Worm (Caenorhabditis elegans): ENCODE measurements around the gene sre-16.

The sre-16 gene

DNA sequence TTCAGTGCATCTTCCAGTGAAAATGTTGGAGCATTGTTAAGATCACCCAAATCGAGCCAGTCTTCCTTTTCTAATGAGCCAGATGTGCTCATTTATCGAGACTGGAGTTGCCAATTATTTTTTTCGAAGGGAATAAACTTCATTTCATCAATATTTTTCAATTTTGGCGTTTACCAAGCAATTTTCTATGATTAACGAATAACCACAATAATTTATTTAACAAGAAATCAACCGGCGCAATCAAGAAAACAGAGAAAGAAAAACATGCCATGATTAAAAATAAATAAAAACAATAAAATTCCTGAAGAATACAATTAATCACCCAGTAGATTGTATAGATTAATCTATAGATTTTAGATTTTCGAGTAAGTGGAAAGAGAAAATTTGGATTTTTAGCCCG, 40.0 kb upstream of the sre-16 start, which contains the start of gene vps-8:
Gene vps-8, minus strand, starts transcription at position 101 of the 400 bp plus-strand sequence.
- TF ChIP-seq elt-3 (tag; optimal IDR thresholded peaks at IDR 0.05) (no peak), lin-39 (tag; optimal IDR thresholded peaks at IDR 0.05) (no peak), nhr-6 (tag; optimal IDR thresholded peaks at IDR 0.05) (no peak), alr-1 (tag; optimal IDR thresholded peaks at IDR 0.05) (no peak), ztf-11 (tag; optimal IDR thresholded peaks at IDR 0.05) (no peak), mbf-1 (tag; optimal IDR thresholded peaks at IDR 0.05) (no peak), gmeb-1 (tag; optimal IDR thresholded peaks at IDR 0.05) (no peak), sma-9 (GFP tag; optimal IDR thresholded peaks at IDR 0.05) (no peak), sma-9 (tag; optimal IDR thresholded peaks at IDR 0.05) (no peak), zag-1 (tag; optimal IDR thresholded peaks at IDR 0.05) (no peak)

DNA sequence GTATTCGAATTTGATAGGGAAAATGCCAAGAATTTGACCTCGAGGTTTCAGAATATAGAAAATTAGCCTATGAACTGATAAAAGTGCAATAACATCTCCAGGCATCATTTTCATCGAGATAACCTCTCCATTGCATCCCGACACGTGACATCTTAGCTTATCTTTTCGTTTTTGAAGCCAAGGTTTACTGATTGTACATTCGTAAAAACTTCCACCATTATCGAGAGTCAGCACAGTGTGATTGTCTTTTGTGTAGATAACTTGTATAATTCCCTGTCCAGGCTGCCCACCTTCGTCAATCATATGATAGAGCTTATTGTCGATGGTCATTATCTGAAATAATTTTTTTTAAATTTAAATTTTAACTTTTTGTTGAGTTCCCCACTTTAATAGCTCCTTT, 38.5 kb upstream of the sre-16 start:
- TF ChIP-seq nhr-129 (tag; optimal IDR thresholded peaks at IDR 0.05), result peak; percentile 22
- TF ChIP-seq ceh-82 (tag; optimal IDR thresholded peaks at IDR 0.05), result no peak
- TF ChIP-seq gmeb-1 (tag; optimal IDR thresholded peaks at IDR 0.05), result peak; percentile 5
- TF ChIP-seq nhr-21 (tag; optimal IDR thresholded peaks at IDR 0.05), result no peak
- TF ChIP-seq F13H6.1 (tag; optimal IDR thresholded peaks at IDR 0.05), result no peak

ce11 chrIV:12270392-12270791, 34.5 kb upstream of the sre-16 start, which contains the start of gene C42C1.3:
C42C1.3 (minus strand) TSS chrIV:12270492.
- no peak for TF ChIP-seq lin-13 (GFP tag; optimal IDR thresholded peaks at IDR 0.05)
- no peak for TF ChIP-seq egl-27 (tag; optimal IDR thresholded peaks at IDR 0.05)
- TF ChIP-seq elt-3 (tag; optimal IDR thresholded peaks at IDR 0.05), result no peak

ce11 chrIV:12268272-12269045, 32.5 kb upstream of the sre-16 start, which contains the start of the genes ppm-1.H and rpl-34:
ppm-1.H (minus strand) TSS chrIV:12268322.
rpl-34 (plus strand) TSS chrIV:12268995.
- no peak for TF ChIP-seq mdl-1 (tag; optimal IDR thresholded peaks at IDR 0.05)
- TF ChIP-seq C34F6.9 (tag; optimal IDR thresholded peaks at IDR 0.05), result peak; percentile 74
- TF ChIP-seq blmp-1 (tag; optimal IDR thresholded peaks at IDR 0.05; ENCODE audit: insufficient read depth), result no peak
- TF ChIP-seq elt-1 (tag; optimal IDR thresholded peaks at IDR 0.05), result no peak
- no peak for TF ChIP-seq nhr-12 (tag; optimal IDR thresholded peaks at IDR 0.05)
- TF ChIP-seq egl-27 (tag; optimal IDR thresholded peaks at IDR 0.05), result peak; percentile 10
- no peak for TF ChIP-seq nhr-237 (tag; optimal IDR thresholded peaks at IDR 0.05)
- TF ChIP-seq ztf-4 (tag; optimal IDR thresholded peaks at IDR 0.05), result peak; percentile 17
- TF ChIP-seq nhr-77 (tag; optimal IDR thresholded peaks at IDR 0.05), result no peak
- TF ChIP-seq ZK546.5 (tag; optimal IDR thresholded peaks at IDR 0.05), result no peak
- TF ChIP-seq unc-39 (tag; optimal IDR thresholded peaks at IDR 0.05), result no peak
- TF ChIP-seq fos-1 (tag; optimal IDR thresholded peaks at IDR 0.05), result peak; percentile 43
- TF ChIP-seq lin-11 (tag; optimal IDR thresholded peaks at IDR 0.05), result peak; percentile 59
- no peak for TF ChIP-seq ceh-16 (tag; optimal IDR thresholded peaks at IDR 0.05)
- no peak for TF ChIP-seq lin-39 (tag; optimal IDR thresholded peaks at IDR 0.05)
- TF ChIP-seq alr-1 (tag; optimal IDR thresholded peaks at IDR 0.05), result no peak
- no peak for TF ChIP-seq unc-62 (GFP tag; optimal IDR thresholded peaks at IDR 0.05)
- TF ChIP-seq crh-2 (tag; optimal IDR thresholded peaks at IDR 0.05), result peak; percentile 74
- TF ChIP-seq nhr-11 (tag; optimal IDR thresholded peaks at IDR 0.05), result no peak
- TF ChIP-seq snpc-4 (tag; optimal IDR thresholded peaks at IDR 0.05), result peak; percentile 40
- TF ChIP-seq nhr-21 (tag; optimal IDR thresholded peaks at IDR 0.05), result peak; percentile 22
- no peak for TF ChIP-seq mab-5 (tag; optimal IDR thresholded peaks at IDR 0.05)
- no peak for TF ChIP-seq nhr-10 (tag; optimal IDR thresholded peaks at IDR 0.05)
- no peak for TF ChIP-seq peb-1 (tag; optimal IDR thresholded peaks at IDR 0.05)
- no peak for TF ChIP-seq dmd-4 (tag; optimal IDR thresholded peaks at IDR 0.05)
- TF ChIP-seq Y55F3AM.14 (GFP tag; optimal IDR thresholded peaks at IDR 0.05), result no peak
- TF ChIP-seq nhr-129 (tag; optimal IDR thresholded peaks at IDR 0.05), result peak; percentile 98
- TF ChIP-seq skn-1 (tag; optimal IDR thresholded peaks at IDR 0.05), result no peak
- TF ChIP-seq ama-1 (optimal IDR thresholded peaks at IDR 0.05), result no peak
- TF ChIP-seq lin-13 (GFP tag; optimal IDR thresholded peaks at IDR 0.05), result peak; percentile 71
- no peak for TF ChIP-seq ztf-1 (GFP tag; conservative IDR thresholded peaks at IDR 0.05)
- peak; percentile 45 for TF ChIP-seq R02D3.7 (tag; optimal IDR thresholded peaks at IDR 0.05)
- no peak for TF ChIP-seq nhr-23 (tag; optimal IDR thresholded peaks at IDR 0.05)
- TF ChIP-seq aly-2 (tag; optimal IDR thresholded peaks at IDR 0.05), result no peak
- TF ChIP-seq sem-4 (tag; optimal IDR thresholded peaks at IDR 0.05), result peak; percentile 18
- peak; percentile 89 to 98 for TF ChIP-seq lsy-2 (tag; optimal IDR thresholded peaks at IDR 0.05)
- TF ChIP-seq ceh-82 (tag; optimal IDR thresholded peaks at IDR 0.05), result no peak
- TF ChIP-seq zag-1 (tag; optimal IDR thresholded peaks at IDR 0.05), result peak; percentile 4
- TF ChIP-seq sma-9 (GFP tag; optimal IDR thresholded peaks at IDR 0.05), result peak; percentile 51
- TF ChIP-seq sma-9 (tag; optimal IDR thresholded peaks at IDR 0.05), result no peak
- TF ChIP-seq mbf-1 (tag; optimal IDR thresholded peaks at IDR 0.05), result no peak
- peak; percentile 23 for TF ChIP-seq F13H6.1 (tag; optimal IDR thresholded peaks at IDR 0.05)
- no peak for TF ChIP-seq elt-3 (tag; optimal IDR thresholded peaks at IDR 0.05)
- no peak for TF ChIP-seq nhr-6 (tag; optimal IDR thresholded peaks at IDR 0.05)
